Fruit fly (Drosophila melanogaster) whole organism, prepupa: ENCODE data around the gene cad.

ENCODE experiments used
- CG1621 ChIP-seq: fragments of 200-800 bp; sonication (Bioruptor generic); optimal IDR thresholded peaks from 3 replicates; lab custom pipeline; 2018; ENCODE audit warnings: missing biosample characterization, mild to moderate bottlenecking, missing genetic modification characterization
- CG7368 ChIP-seq: fragments of 200-800 bp; sonication (Bioruptor generic); optimal IDR thresholded peaks from 3 replicates; lab custom pipeline; 2016; ENCODE audit warnings: missing biosample characterization, missing genetic modification characterization
- Eip78C ChIP-seq: fragments of 200-800 bp; sonication (Bioruptor generic); peaks from one replicate; lab custom pipeline; 2016; ENCODE audit warnings: missing biosample characterization, missing genetic modification characterization
- Hr4 ChIP-seq: fragments of 200-800 bp; sonication (Bioruptor generic); optimal IDR thresholded peaks from 3 replicates; lab custom pipeline; 2016; ENCODE audit warnings: missing biosample characterization, missing genetic modification characterization
- Lpt ChIP-seq: fragments of 200-800 bp; sonication (Bioruptor generic); optimal IDR thresholded peaks from 3 replicates; lab custom pipeline; 2016; ENCODE audit warnings: missing biosample characterization, missing genetic modification characterization
- OdsH ChIP-seq: fragments of 200-800 bp; sonication (Bioruptor generic); optimal IDR thresholded peaks from 3 replicates; lab custom pipeline; 2016; ENCODE audit warnings: missing biosample characterization, missing genetic modification characterization
- Sox102F ChIP-seq: fragments of 200-800 bp; sonication (Bioruptor generic); optimal IDR thresholded peaks from 2 replicates; lab custom pipeline; 2016; ENCODE audit warnings: missing biosample characterization, mild to moderate bottlenecking, missing genetic modification characterization
- fd59A ChIP-seq: fragments of 200-800 bp; sonication (Bioruptor generic); optimal IDR thresholded peaks from 2 replicates; lab custom pipeline; 2017; ENCODE audit warnings: missing biosample characterization, mild to moderate bottlenecking, missing genetic modification characterization, missing genetic modification reagents
- lz ChIP-seq: fragments of 200-800 bp; sonication (Bioruptor generic); optimal IDR thresholded peaks from 3 replicates; lab custom pipeline; 2016; ENCODE audit warnings: missing biosample characterization, missing genetic modification characterization
- net ChIP-seq: fragments of 200-800 bp; sonication (Bioruptor generic); optimal IDR thresholded peaks from 3 replicates; lab custom pipeline; 2016; ENCODE audit warnings: missing biosample characterization, missing genetic modification characterization
- salr ChIP-seq, 2 experiments: fragments of 200-800 bp; sonication (Bioruptor generic); optimal IDR thresholded peaks; 3 replicates each; lab custom pipeline; 2016 to 2018; ENCODE audit warnings: missing biosample characterization in 2 of 2, missing genetic modification characterization in 2 of 2, mild to moderate bottlenecking in 1 of 2

- TF ChIP-seq lz, result no peak
- no peak for TF ChIP-seq Sox102F (GFP tag; lab: Kevin White, UChicago)
- TF ChIP-seq OdsH (GFP tag; lab: Kevin White, UChicago), result no peak
- no peak for TF ChIP-seq salr (GFP tag; optimal IDR thresholded peaks at IDR 0.05; lab: Kevin White, UChicago)
- TF ChIP-seq Hr4 (GFP tag; lab: Kevin White, UChicago), result no peak
- TF ChIP-seq CG1621 (tag; lab: Kevin White, UChicago), result no peak
- no peak for TF ChIP-seq CG7368 (GFP tag; lab: Kevin White, UChicago)
- TF ChIP-seq Eip78C (GFP tag; lab: Kevin White, UChicago), result no peak
- no peak for TF ChIP-seq Lpt
- no peak for TF ChIP-seq fd59A (GFP tag; lab: Kevin White, UChicago)
- TF ChIP-seq net (GFP tag; lab: Kevin White, UChicago), result no peak
Observed at dm6 chr2L:20785333-20785732, 14.8 kb downstream of the cad start.
